Worm (Caenorhabditis elegans): ENCODE measurements around the gene ttr-34.

- TF ChIP-seq ama-1 (optimal IDR thresholded peaks at IDR 0.05) (no peak), B0310.2 (tag; optimal IDR thresholded peaks at IDR 0.05) (no peak), tbx-37 (GFP tag; conservative IDR thresholded peaks at IDR 0.05) (no peak)
Observed at ce11 chrX:13154514-13154913, 14.9 kb downstream of the ttr-34 start.

All from whole organism, early embryonic.